Fruit fly (Drosophila melanogaster) whole organism, embryonic: Measurements from ENCODE around the gene CG8369.

ENCODE experiments used
- Atf6 ChIP-seq: fragments of 200-800 bp; sonication (Bioruptor generic); IDR thresholded peaks from 2 replicates; pipeline ENCODE4 v1.3.6; 2022; ENCODE audit warnings: missing biosample characterization, missing genetic modification characterization
- Bgb ChIP-seq: fragments of 200-800 bp; sonication (Bioruptor generic); IDR thresholded peaks from 2 replicates; pipeline ENCODE4 v1.3.6; 2022; ENCODE audit warnings: missing biosample characterization, missing genetic modification characterization; ENCODE audit not compliant: partially characterized antibody
- CG12744 ChIP-seq: fragments of 200-800 bp; sonication (Bioruptor generic); optimal IDR thresholded peaks from 2 replicates; lab custom pipeline; 2016; ENCODE audit warnings: missing biosample characterization, missing genetic modification characterization
- CG15601 ChIP-seq: fragments of 200-800 bp; sonication (Bioruptor generic); optimal IDR thresholded peaks from 3 replicates; lab custom pipeline; 2019; ENCODE audit warnings: missing biosample characterization, mild to moderate bottlenecking, missing genetic modification characterization, moderate library complexity
- CG17912 ChIP-seq: fragments of 200-800 bp; sonication (Bioruptor generic); optimal IDR thresholded peaks from 2 replicates; lab custom pipeline; 2018; ENCODE audit warnings: missing biosample characterization, mild to moderate bottlenecking, missing genetic modification characterization
- CG1792 ChIP-seq: fragments of 200-800 bp; sonication (Bioruptor generic); optimal IDR thresholded peaks from 2 replicates; lab custom pipeline; 2016; ENCODE audit warnings: missing biosample characterization, missing genetic modification characterization
- CG18262 ChIP-seq: fragments of 200-800 bp; optimal IDR thresholded peaks from 3 replicates; lab custom pipeline; 2019; ENCODE audit warnings: missing biosample characterization, mild to moderate bottlenecking, missing genetic modification characterization, moderate library complexity
- CG2712 ChIP-seq: fragments of 200-800 bp; optimal IDR thresholded peaks from 3 replicates; lab custom pipeline; 2019; ENCODE audit warnings: missing biosample characterization, mild to moderate bottlenecking, missing genetic modification characterization, moderate library complexity
- CG30403 ChIP-seq: fragments of 200-800 bp; sonication (Bioruptor generic); optimal IDR thresholded peaks from 3 replicates; lab custom pipeline; 2016; ENCODE audit warnings: missing biosample characterization, missing genetic modification characterization
- CG3065 ChIP-seq: fragments of 200-800 bp; sonication (Bioruptor generic); optimal IDR thresholded peaks from 2 replicates; lab custom pipeline; 2016; ENCODE audit warnings: missing biosample characterization, missing genetic modification characterization
- CG32772 ChIP-seq: fragments of 200-800 bp; sonication (Bioruptor generic); IDR thresholded peaks from 2 replicates; pipeline ENCODE4 v1.3.6; 2022; ENCODE audit warnings: missing biosample characterization, missing genetic modification characterization
- CG42726 ChIP-seq: fragments of 200-800 bp; sonication (Bioruptor generic); IDR thresholded peaks from 2 replicates; pipeline ENCODE4 v1.3.6; 2022; ENCODE audit warnings: missing biosample characterization, missing genetic modification characterization; ENCODE audit not compliant: partially characterized antibody
- CG4707 ChIP-seq: fragments of 200-800 bp; sonication (Bioruptor generic); optimal IDR thresholded peaks from 2 replicates; lab custom pipeline; 2018; ENCODE audit warnings: missing biosample characterization, mild to moderate bottlenecking, missing genetic modification characterization, moderate library complexity
- CG7928 ChIP-seq: fragments of 200-800 bp; sonication (Bioruptor generic); optimal IDR thresholded peaks from 2 replicates; lab custom pipeline; 2017; ENCODE audit warnings: missing biosample characterization, mild to moderate bottlenecking, missing genetic modification characterization
- CG8089 ChIP-seq: fragments of 200-800 bp; sonication (Bioruptor generic); optimal IDR thresholded peaks from 3 replicates; lab custom pipeline; 2016; ENCODE audit warnings: missing biosample characterization, missing genetic modification characterization
- CG8290 ChIP-seq, 3 experiments: fragments of 200-800 bp; sonication (Bioruptor generic); optimal IDR thresholded peaks; 2 replicates each; lab custom pipeline; 2016 to 2019; ENCODE audit warnings: missing biosample characterization in 3 of 3, missing genetic modification characterization in 3 of 3, mild to moderate bottlenecking in 2 of 3, moderate library complexity in 1 of 3
- CG8765 ChIP-seq: fragments of 200-800 bp; sonication (Bioruptor generic); IDR thresholded peaks from 2 replicates; pipeline ENCODE4 v1.3.6; 2022; ENCODE audit warnings: missing biosample characterization, missing genetic modification characterization
- CG9727 ChIP-seq: fragments of 200-800 bp; sonication (Bioruptor generic); optimal IDR thresholded peaks from 3 replicates; lab custom pipeline; 2017; ENCODE audit warnings: missing biosample characterization, mild to moderate bottlenecking, missing genetic modification characterization
- Fer1 ChIP-seq: fragments of 200-800 bp; sonication (Bioruptor generic); optimal IDR thresholded peaks from 2 replicates; lab custom pipeline; 2017; ENCODE audit warnings: missing biosample characterization, mild to moderate bottlenecking, missing genetic modification characterization
- Gsc ChIP-seq: fragments of 200-800 bp; sonication (Bioruptor generic); IDR thresholded peaks from 2 replicates; pipeline ENCODE4 v1.3.6; 2022; ENCODE audit warnings: missing biosample characterization, missing genetic modification characterization
- Hey ChIP-seq: fragments of 200-800 bp; sonication (Bioruptor generic); optimal IDR thresholded peaks from 3 replicates; lab custom pipeline; 2018; ENCODE audit warnings: missing biosample characterization, mild to moderate bottlenecking, missing genetic modification characterization
- Hmx ChIP-seq: fragments of 200-800 bp; sonication (Bioruptor generic); optimal IDR thresholded peaks from 2 replicates; lab custom pipeline; 2016; ENCODE audit warnings: missing biosample characterization, missing genetic modification characterization
- Kr ChIP-seq: fragments of 200-800 bp; sonication (Bioruptor generic); optimal IDR thresholded peaks from 2 replicates; lab custom pipeline; 2017; ENCODE audit warnings: missing biosample characterization, mild to moderate bottlenecking, missing genetic modification characterization
- Lhr ChIP-seq: fragments of 200-800 bp; sonication (Bioruptor generic); optimal IDR thresholded peaks from 3 replicates; lab custom pipeline; 2017; ENCODE audit warnings: mild to moderate bottlenecking, missing biosample characterization, missing genetic modification reagents, missing genetic modification characterization
- NK7.1 ChIP-seq: fragments of 200-800 bp; sonication (Bioruptor generic); optimal IDR thresholded peaks from 3 replicates; lab custom pipeline; 2016; ENCODE audit warnings: missing biosample characterization, missing genetic modification characterization
- PHDP ChIP-seq: fragments of 200-800 bp; sonication (Bioruptor generic); optimal IDR thresholded peaks from 3 replicates; lab custom pipeline; 2018; ENCODE audit warnings: missing biosample characterization, mild to moderate bottlenecking, missing genetic modification characterization, moderate library complexity
- Side ChIP-seq: fragments of 200-800 bp; sonication (Bioruptor generic); optimal IDR thresholded peaks from 2 replicates; lab custom pipeline; 2016; ENCODE audit warnings: missing biosample characterization, missing genetic modification characterization
- Taf1 ChIP-seq: fragments of 200-800 bp; sonication (Bioruptor generic); IDR thresholded peaks from 2 replicates; pipeline ENCODE4 v1.3.6; 2022; ENCODE audit warnings: missing biosample characterization, missing genetic modification characterization
- amos ChIP-seq: fragments of 200-800 bp; sonication (Bioruptor generic); IDR thresholded peaks from 2 replicates; pipeline ENCODE4 v1.3.6; 2022; ENCODE audit warnings: missing biosample characterization, missing genetic modification characterization; ENCODE audit not compliant: partially characterized antibody
- cato ChIP-seq: fragments of 200-800 bp; sonication (Bioruptor generic); optimal IDR thresholded peaks from 2 replicates; lab custom pipeline; 2016; ENCODE audit warnings: missing biosample characterization, missing genetic modification characterization, borderline replicate concordance
- chm ChIP-seq: fragments of 200-800 bp; sonication (Bioruptor generic); IDR thresholded peaks from 2 replicates; pipeline ENCODE4 v1.3.6; 2022; ENCODE audit warnings: missing biosample characterization, missing genetic modification characterization
- crc ChIP-seq: fragments of 200-800 bp; sonication (Bioruptor generic); optimal IDR thresholded peaks from 2 replicates; lab custom pipeline; 2016; ENCODE audit warnings: missing biosample characterization, missing genetic modification characterization
- croc ChIP-seq: fragments of 200-800 bp; sonication (Bioruptor generic); conservative IDR thresholded peaks from 3 replicates; pipeline ENCODE4 v1.3.6; 2022; ENCODE audit warnings: missing biosample characterization, missing genetic modification characterization
- crol ChIP-seq: fragments of 200-800 bp; sonication (Bioruptor generic); IDR thresholded peaks from 2 replicates; pipeline ENCODE4 v1.3.6; 2022; ENCODE audit warnings: missing biosample characterization, missing genetic modification characterization
- fd102C ChIP-seq: fragments of 200-800 bp; sonication (Bioruptor generic); optimal IDR thresholded peaks from 2 replicates; lab custom pipeline; 2018; ENCODE audit warnings: missing biosample characterization, mild to moderate bottlenecking, missing genetic modification characterization, moderate library complexity
- gsb ChIP-seq: fragments of 200-800 bp; sonication (Bioruptor generic); IDR thresholded peaks from 2 replicates; pipeline ENCODE4 v1.3.6; 2022; ENCODE audit warnings: missing biosample characterization, missing genetic modification characterization
- ham ChIP-seq: fragments of 200-800 bp; sonication (Bioruptor generic); IDR thresholded peaks from 2 replicates; pipeline ENCODE4 v1.3.6; 2022; ENCODE audit warnings: missing biosample characterization, missing genetic modification characterization
- ind ChIP-seq: fragments of 200-800 bp; sonication (Bioruptor generic); optimal IDR thresholded peaks from 3 replicates; lab custom pipeline; 2016; ENCODE audit warnings: missing biosample characterization, missing genetic modification characterization
- lilli ChIP-seq: fragments of 200-800 bp; sonication (Bioruptor generic); optimal IDR thresholded peaks from 3 replicates; lab custom pipeline; 2016; ENCODE audit warnings: missing biosample characterization, missing genetic modification characterization
- mirr ChIP-seq: fragments of 200-800 bp; sonication (Bioruptor generic); optimal IDR thresholded peaks from 3 replicates; lab custom pipeline; 2018; ENCODE audit warnings: missing biosample characterization, mild to moderate bottlenecking, missing genetic modification characterization
- p53 ChIP-seq: fragments of 200-800 bp; sonication (Bioruptor generic); optimal IDR thresholded peaks from 2 replicates; lab custom pipeline; 2016; ENCODE audit warnings: missing biosample characterization, missing genetic modification characterization
- pan ChIP-seq, 4 experiments: fragments of >200 bp in 3 of 4; fragments of 200-800 bp in 1 of 4; sonication (Bioruptor generic) in 1 of 4; optimal IDR thresholded peaks in 3 of 4; IDR thresholded peaks in 1 of 4; 2 replicates each; pipeline versions ENCODE4 v1.3.6 to Lab custom; 2017 to 2022; ENCODE audit warnings: missing biosample characterization in 2 of 4, missing genetic modification characterization in 2 of 4, mixed read lengths in 1 of 4
- ro ChIP-seq: fragments of 200-800 bp; sonication (Bioruptor generic); IDR thresholded peaks from 2 replicates; pipeline ENCODE4 v1.3.6; 2022; ENCODE audit warnings: missing biosample characterization, missing genetic modification characterization
- salm ChIP-seq: fragments of 200-800 bp; sonication (Bioruptor generic); optimal IDR thresholded peaks from 2 replicates; lab custom pipeline; 2018; ENCODE audit warnings: missing biosample characterization, mild to moderate bottlenecking, missing genetic modification characterization
- sisA ChIP-seq: fragments of 200-800 bp; sonication (Bioruptor generic); IDR thresholded peaks from 2 replicates; pipeline ENCODE4 v1.3.6; 2022; ENCODE audit warnings: missing biosample characterization, missing genetic modification characterization
- sna ChIP-seq: fragments of 200-800 bp; sonication (Bioruptor generic); IDR thresholded peaks from 2 replicates; pipeline ENCODE4 v1.3.6; 2022; ENCODE audit warnings: missing biosample characterization, missing genetic modification characterization; ENCODE audit not compliant: partially characterized antibody
- sob ChIP-seq: fragments of 200-800 bp; sonication (Bioruptor generic); IDR thresholded peaks from 2 replicates; pipeline ENCODE4 v1.3.6; 2022; ENCODE audit warnings: missing biosample characterization, missing genetic modification characterization
- stwl ChIP-seq: fragments of 200-800 bp; sonication (Bioruptor generic); optimal IDR thresholded peaks from 3 replicates; lab custom pipeline; 2018; ENCODE audit warnings: missing biosample characterization, mild to moderate bottlenecking, missing genetic modification characterization, moderate library complexity
- tll ChIP-seq, 2 experiments: fragments of 200-800 bp in 1 of 2; fragments of >200 bp in 1 of 2; sonication (Bioruptor generic) in 1 of 2; optimal IDR thresholded peaks; 2 replicates each; lab custom pipeline; 2017 to 2019; ENCODE audit warnings: missing biosample characterization in 2 of 2, missing genetic modification characterization in 2 of 2, mild to moderate bottlenecking in 1 of 2, moderate library complexity in 1 of 2

CG8369 gene

DNA sequence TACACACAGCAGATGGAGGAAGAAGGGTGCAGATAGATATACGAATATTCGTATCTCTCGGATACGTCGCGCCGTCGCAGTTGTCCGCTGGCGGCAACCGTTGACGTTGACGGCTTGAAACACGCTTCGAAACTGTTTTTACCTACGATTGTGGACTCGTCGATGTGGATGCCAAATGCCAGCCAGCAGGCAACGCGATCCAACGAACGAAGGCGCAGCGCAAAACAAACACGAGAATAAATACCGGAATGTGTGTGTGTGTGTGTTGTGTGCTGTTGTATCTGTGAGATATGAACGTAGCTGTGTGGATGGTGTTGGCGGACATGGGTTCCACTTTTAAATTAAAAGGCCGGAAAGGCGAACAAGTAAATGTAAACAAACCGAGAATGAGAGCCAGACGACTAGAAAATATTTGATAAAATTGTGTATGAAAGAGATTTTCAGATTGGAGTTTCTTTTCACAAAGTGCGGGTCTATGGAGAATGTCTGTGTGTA lies 24.4 kb downstream of the CG8369 start (continued):
- TF ChIP-seq lilli: peak; percentile 37
- TF ChIP-seq PHDP: peak; percentile 51
- no peak for TF ChIP-seq Taf1
- TF ChIP-seq CG7928 (GFP tag; lab: Kevin White, UChicago): no peak
- no peak for TF ChIP-seq p53 (GFP tag; lab: Kevin White, UChicago)
- peak; percentile 36 for TF ChIP-seq fd102C (GFP tag; lab: Kevin White, UChicago)
- no peak for TF ChIP-seq crc (GFP tag; lab: Kevin White, UChicago)
- TF ChIP-seq Kr: peak; percentile 42
- TF ChIP-seq crol (GFP tag; lab: Robert Waterston, UW): peak; percentile 32; the same call in 1 of the 2 replicates
- no peak for TF ChIP-seq amos (GFP tag; lab: Robert Waterston, UW)
- TF ChIP-seq NK7.1 (GFP tag; lab: Kevin White, UChicago): peak; percentile 21
- no peak for TF ChIP-seq CG3065 (GFP tag; lab: Kevin White, UChicago)
- peak; percentile 86 for TF ChIP-seq Side (GFP tag; lab: Kevin White, UChicago)
- no peak for TF ChIP-seq ro (GFP tag; lab: Robert Waterston, UW)
- TF ChIP-seq sna (GFP tag; lab: Robert Waterston, UW): peak; percentile 47; the same call in 1 of the 2 replicates
- peak; percentile 51 for TF ChIP-seq CG15601
- TF ChIP-seq CG2712: peak; percentile 58
- TF ChIP-seq CG42726: peak; percentile 66; the same call in 1 of the 2 replicates
- peak; percentile 75 for TF ChIP-seq Fer1 (GFP tag; lab: Kevin White, UChicago)
- peak; percentile 73 for TF ChIP-seq Atf6 (GFP tag; lab: Robert Waterston, UW)
- peak in 1 of 2 experiments; percentile 37 for TF ChIP-seq tll (GFP tag; optimal IDR thresholded peaks at IDR 0.05; lab: Kevin White, UChicago)
- no peak for TF ChIP-seq Gsc (GFP tag; lab: Robert Waterston, UW)
- peak; percentile 37 for TF ChIP-seq salm (tag; lab: Kevin White, UChicago)
- no peak for TF ChIP-seq ind
- TF ChIP-seq CG8765: no peak
- TF ChIP-seq Lhr (GFP tag; lab: Kevin White, UChicago): no peak
- no peak for TF ChIP-seq pan (optimal IDR thresholded peaks at IDR 0.05; lab: Kevin White, UChicago)
- TF ChIP-seq pan (GFP tag; optimal IDR thresholded peaks at IDR 0.05 in 1 of 2, IDR thresholded peaks at IDR 0.05 in 1 of 2): peak in 1 of 2 experiments; percentile 48
- TF ChIP-seq ham (GFP tag; lab: Robert Waterston, UW): no peak
- no peak for TF ChIP-seq cato (GFP tag; lab: Kevin White, UChicago)
- no peak for TF ChIP-seq sisA
- TF ChIP-seq Bgb (GFP tag; lab: Robert Waterston, UW): peak; percentile 71
- peak; percentile 89 for TF ChIP-seq chm
- TF ChIP-seq Hmx (GFP tag; lab: Kevin White, UChicago): no peak
- TF ChIP-seq Hey (tag; lab: Kevin White, UChicago): peak; percentile 45
- peak; percentile 70; the same call in 1 of the 2 replicates for TF ChIP-seq sob (GFP tag; lab: Robert Waterston, UW)
- TF ChIP-seq CG9727 (GFP tag; lab: Kevin White, UChicago): peak; percentile 61
- TF ChIP-seq CG4707 (GFP tag; lab: Kevin White, UChicago): peak; percentile 40
- peak; percentile 17 for TF ChIP-seq CG12744 (GFP tag; lab: Kevin White, UChicago)
- TF ChIP-seq croc (GFP tag; lab: Robert Waterston, UW): no peak
- 0 out of 2 replicates have a peak, but pooled peaks have one; percentile 29 for TF ChIP-seq gsb (GFP tag; lab: Robert Waterston, UW)
- TF ChIP-seq mirr (GFP tag; lab: Kevin White, UChicago): peak; percentile 83
- TF ChIP-seq CG1792 (GFP tag; lab: Kevin White, UChicago): peak; percentile 24
- no peak for TF ChIP-seq CG30403 (GFP tag; lab: Kevin White, UChicago)
- peak; percentile 5 for TF ChIP-seq CG8089 (GFP tag; lab: Kevin White, UChicago)
- peak; percentile 76 for TF ChIP-seq CG17912 (GFP tag; lab: Kevin White, UChicago)
- no peak for TF ChIP-seq CG32772
- TF ChIP-seq stwl (tag; lab: Kevin White, UChicago): no peak
- TF ChIP-seq CG8290 (GFP tag; optimal IDR thresholded peaks at IDR 0.05; lab: Kevin White, UChicago): peak; percentile 50
- peak; percentile 29 to 91 for TF ChIP-seq CG8290 (tag; optimal IDR thresholded peaks at IDR 0.05; lab: Kevin White, UChicago)
- TF ChIP-seq CG18262 (tag; lab: Kevin White, UChicago): peak; percentile 40
